Fruit fly (Drosophila melanogaster): ENCODE data around the gene Tace.

- TF ChIP-seq Sin3A (optimal IDR thresholded peaks at IDR 0.05) (no peak), psq (optimal IDR thresholded peaks at IDR 0.05) (no peak), h (optimal IDR thresholded peaks at IDR 0.05) (no peak), insv (optimal IDR thresholded peaks at IDR 0.05) (no peak)
Measured at dm6 chr3R:29981479-29981878, 18.9 kb upstream of the Tace start.

Measured in Kc167 (cell line).